Worm (Caenorhabditis elegans): ENCODE results near the gene lat-1.

ce11 chrII:8921456-8921855 lies 24.8 kb downstream of the lat-1 start:
- TF ChIP-seq R02D3.7 (tag; optimal IDR thresholded peaks at IDR 0.05): no peak
- TF ChIP-seq ztf-11 (tag; optimal IDR thresholded peaks at IDR 0.05): no peak
- TF ChIP-seq ZK337.2 (GFP tag; IDR thresholded peaks at IDR 0.05): no peak
- no peak for TF ChIP-seq Y48G9A.11 (GFP tag; IDR thresholded peaks at IDR 0.05)
